Worm (Caenorhabditis elegans): ENCODE measurements around the gene srg-46.

Gene srg-46

DNA sequence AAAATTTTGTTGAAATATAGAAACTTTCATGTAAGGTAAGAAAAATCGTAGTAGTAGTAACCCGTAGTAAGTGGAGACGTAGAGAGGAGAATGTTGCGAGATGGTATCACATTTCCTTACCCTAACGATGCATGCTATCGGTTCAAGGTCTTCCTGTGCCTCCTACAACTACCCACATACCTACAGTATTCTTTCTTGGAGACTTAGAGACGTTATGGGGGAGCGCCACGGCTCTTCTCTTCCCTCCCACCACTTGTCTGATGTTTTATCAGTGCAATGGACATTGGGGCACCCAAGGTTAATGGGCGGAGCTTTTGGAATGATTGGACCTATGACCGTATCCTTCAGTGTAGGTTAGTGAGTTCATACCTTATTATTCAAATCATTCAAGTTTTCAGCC is 27.4 kb downstream of the srg-46 start:
- peak; percentile 27 for TF ChIP-seq nhr-28 (tag; optimal IDR thresholded peaks at IDR 0.05)
- TF ChIP-seq mdl-1 (tag; optimal IDR thresholded peaks at IDR 0.05) = no peak
- TF ChIP-seq hlh-30 (tag; optimal IDR thresholded peaks at IDR 0.05; ENCODE audit: insufficient read depth) = peak; percentile 21
- no peak for TF ChIP-seq daf-16 (GFP tag; optimal IDR thresholded peaks at IDR 0.05)
- TF ChIP-seq daf-16 (tag; optimal IDR thresholded peaks at IDR 0.05) = no peak
- TF ChIP-seq mxl-3 (GFP tag; optimal IDR thresholded peaks at IDR 0.05) = peak; percentile 20
- 0 out of 2 replicates have a peak, but pooled peaks have one; percentile 46 for TF ChIP-seq dmd-8 (GFP tag; IDR thresholded peaks at IDR 0.05)
- peak in 1 of 2 experiments; percentile 11 for TF ChIP-seq lsy-2 (tag; optimal IDR thresholded peaks at IDR 0.05)

DNA sequence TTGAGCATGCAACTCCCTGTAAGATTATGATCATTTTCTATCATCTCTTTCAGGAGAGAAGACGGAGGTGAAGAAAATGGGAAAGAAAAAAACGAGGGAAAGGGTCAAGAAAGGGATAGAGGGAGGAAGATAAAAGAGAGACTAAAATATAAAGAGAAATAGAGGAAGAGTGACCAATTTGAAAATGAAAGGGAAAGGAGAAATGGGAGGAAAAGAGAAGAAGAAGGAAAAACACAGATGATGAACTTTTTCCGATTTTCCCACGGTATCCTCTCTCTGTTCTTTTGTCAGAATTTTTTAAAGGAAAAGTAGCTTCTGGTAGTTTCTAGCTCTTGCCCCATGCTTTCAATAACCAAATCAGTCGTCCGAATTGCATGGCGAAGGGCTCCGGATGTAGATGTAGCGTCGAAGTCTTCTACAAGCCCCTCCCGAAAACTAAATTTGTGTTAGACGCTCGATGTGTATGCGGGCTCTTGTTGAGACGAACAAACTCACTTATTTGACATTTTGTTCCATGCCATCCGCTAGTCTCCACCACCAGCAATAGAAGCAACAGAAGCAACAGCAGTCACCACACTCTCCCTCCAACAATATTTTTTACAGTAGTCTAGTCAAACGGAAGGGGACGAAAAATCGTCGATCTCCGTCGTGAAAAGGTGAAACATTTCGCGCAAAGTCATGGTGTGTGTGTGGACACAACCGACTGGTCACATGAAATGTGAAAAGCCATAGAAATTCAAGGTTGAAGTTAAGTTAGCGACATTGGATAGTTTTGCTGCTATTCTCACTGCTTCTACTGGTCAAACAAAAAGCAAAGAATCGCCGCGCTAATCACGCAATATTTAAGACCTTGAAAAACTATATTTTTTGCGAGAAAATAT is 28.1 kb downstream of the srg-46 start, which contains the start of gene somi-1:
TSS of gene somi-1 (minus strand) at position 18 of the 881 bp plus-strand sequence.
- TF ChIP-seq zip-2 (tag; optimal IDR thresholded peaks at IDR 0.05) = no peak
- no peak for TF ChIP-seq nhr-11 (tag; optimal IDR thresholded peaks at IDR 0.05)
- no peak for TF ChIP-seq snpc-4 (tag; optimal IDR thresholded peaks at IDR 0.05)
- no peak for TF ChIP-seq nhr-10 (tag; optimal IDR thresholded peaks at IDR 0.05)
- TF ChIP-seq ceh-44 (GFP tag; IDR thresholded peaks at IDR 0.05) = no peak
- TF ChIP-seq hlh-30 (tag; optimal IDR thresholded peaks at IDR 0.05; ENCODE audit: insufficient read depth) = peak; percentile 59
- TF ChIP-seq rbr-2 (tag; optimal IDR thresholded peaks at IDR 0.05) = no peak
- no peak for TF ChIP-seq duxl-1 (tag; optimal IDR thresholded peaks at IDR 0.05; ENCODE audit: poor library complexity)
- TF ChIP-seq fkh-10 (GFP tag; optimal IDR thresholded peaks at IDR 0.05) = peak; percentile 57
- TF ChIP-seq T26A8.4 (GFP tag; IDR thresholded peaks at IDR 0.05) = no peak
- TF ChIP-seq ces-1 (GFP tag; optimal IDR thresholded peaks at IDR 0.05) = peak; percentile 83
- TF ChIP-seq nhr-6 (tag; optimal IDR thresholded peaks at IDR 0.05) = no peak
- TF ChIP-seq mxl-3 (GFP tag; optimal IDR thresholded peaks at IDR 0.05) = peak; percentile 0
- TF ChIP-seq vab-7 (GFP tag; IDR thresholded peaks at IDR 0.05) = no peak
- no peak for TF ChIP-seq attf-4 (tag; optimal IDR thresholded peaks at IDR 0.05)
- no peak for TF ChIP-seq mdl-1 (tag; optimal IDR thresholded peaks at IDR 0.05)
- TF ChIP-seq dve-1 (tag; optimal IDR thresholded peaks at IDR 0.05; ENCODE audit: insufficient read depth) = no peak
- TF ChIP-seq set-16 (GFP tag; IDR thresholded peaks at IDR 0.05) = no peak
- TF ChIP-seq zfp-2 (tag; optimal IDR thresholded peaks at IDR 0.05) = no peak
- TF ChIP-seq aha-1 (tag) = peak; percentile 7
- TF ChIP-seq ctbp-1 (GFP tag; IDR thresholded peaks at IDR 0.05) = peak; percentile 33; the same call in 1 of the 2 replicates
- TF ChIP-seq ceh-20 (GFP tag; IDR thresholded peaks at IDR 0.05) = no peak
- TF ChIP-seq dmd-8 (GFP tag; IDR thresholded peaks at IDR 0.05) = no peak
- no peak for TF ChIP-seq F49E8.2 (tag; optimal IDR thresholded peaks at IDR 0.05; ENCODE audit: borderline replicate concordance)
- TF ChIP-seq unc-62 (GFP tag; optimal IDR thresholded peaks at IDR 0.05 in 1 of 2) = peak in 1 of 2 experiments; percentile 88
- TF ChIP-seq unc-62 (tag; optimal IDR thresholded peaks at IDR 0.05) = no peak
- peak; percentile 47 for TF ChIP-seq nhr-28 (tag; optimal IDR thresholded peaks at IDR 0.05)
- TF ChIP-seq daf-12 (tag; optimal IDR thresholded peaks at IDR 0.05) = no peak
- no peak for TF ChIP-seq php-3 (GFP tag; IDR thresholded peaks at IDR 0.05)
- no peak for TF ChIP-seq ceh-62 (tag; optimal IDR thresholded peaks at IDR 0.05)
- no peak for TF ChIP-seq nhr-237 (tag; optimal IDR thresholded peaks at IDR 0.05)
- no peak for TF ChIP-seq lin-38 (GFP tag; IDR thresholded peaks at IDR 0.05)

DNA sequence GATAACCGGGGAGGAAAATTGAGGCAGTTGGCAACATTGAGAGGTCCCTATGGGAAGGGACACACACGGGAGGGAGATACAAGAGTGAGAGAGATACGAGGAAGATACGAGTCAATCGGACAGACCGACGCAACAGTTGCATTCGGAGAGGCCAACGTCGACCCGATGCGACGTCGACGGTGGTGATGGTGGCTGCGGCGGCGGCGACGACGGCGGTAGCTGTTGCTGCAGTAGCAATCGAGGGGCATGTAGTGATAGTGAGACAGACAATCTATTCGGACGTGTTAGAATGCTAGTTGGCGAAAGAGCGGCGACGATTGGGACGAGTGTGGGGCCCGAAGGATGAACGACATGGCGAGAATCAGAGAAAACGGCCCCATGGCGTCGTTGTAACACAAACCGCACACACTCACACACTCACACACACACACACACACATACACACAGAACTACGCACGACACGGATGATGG is 29.9 kb downstream of the srg-46 start:
- TF ChIP-seq aha-1 (tag) = no peak
- peak in 1 of 2 experiments; percentile 56 for TF ChIP-seq mdl-1 (tag; optimal IDR thresholded peaks at IDR 0.05)
- no peak for TF ChIP-seq spr-3 (GFP tag; optimal IDR thresholded peaks at IDR 0.05)
- 0 out of 2 replicates have a peak, but pooled peaks have one; percentile 45 for TF ChIP-seq lim-7 (GFP tag; IDR thresholded peaks at IDR 0.05)
- TF ChIP-seq gei-8 (GFP tag; optimal IDR thresholded peaks at IDR 0.05) = peak; percentile 8
- TF ChIP-seq mxl-3 (GFP tag; optimal IDR thresholded peaks at IDR 0.05) = peak; percentile 57
- peak; percentile 73 for TF ChIP-seq set-16 (GFP tag; IDR thresholded peaks at IDR 0.05)
- TF ChIP-seq nhr-28 (tag; optimal IDR thresholded peaks at IDR 0.05) = peak; percentile 87
- TF ChIP-seq dmd-6 (GFP tag; IDR thresholded peaks at IDR 0.05) = no peak
- TF ChIP-seq fos-1 (tag; optimal IDR thresholded peaks at IDR 0.05) = no peak
- TF ChIP-seq attf-4 (tag; optimal IDR thresholded peaks at IDR 0.05) = no peak
- TF ChIP-seq nhr-11 (tag; optimal IDR thresholded peaks at IDR 0.05) = peak; percentile 20
- TF ChIP-seq sdz-12 (GFP tag; optimal IDR thresholded peaks at IDR 0.05) = no peak
- peak; percentile 18 for TF ChIP-seq rbr-2 (tag; optimal IDR thresholded peaks at IDR 0.05)
- peak in 1 of 2 experiments; percentile 8 for TF ChIP-seq hif-1 (tag; optimal IDR thresholded peaks at IDR 0.05)
- no peak for TF ChIP-seq nhr-10 (tag; optimal IDR thresholded peaks at IDR 0.05)
- peak; percentile 73 for TF ChIP-seq hlh-11 (tag; optimal IDR thresholded peaks at IDR 0.05)
- peak in 1 of 2 experiments; percentile 85 for TF ChIP-seq unc-62 (GFP tag; optimal IDR thresholded peaks at IDR 0.05 in 1 of 2)
- TF ChIP-seq unc-62 (tag; optimal IDR thresholded peaks at IDR 0.05) = no peak
- no peak for TF ChIP-seq nhr-77 (tag; optimal IDR thresholded peaks at IDR 0.05)
- TF ChIP-seq tag-97 (GFP tag; IDR thresholded peaks at IDR 0.05) = no peak
